Fruit fly (Drosophila melanogaster) whole organism, pupa: ENCODE data around the gene CG7296.

ENCODE experiments used
- CG10348 ChIP-seq: fragments of 200-800 bp; sonication (Bioruptor generic); IDR thresholded peaks from 2 replicates; pipeline ENCODE4 v1.3.6; 2022; ENCODE audit warnings: missing biosample characterization, missing genetic modification characterization
- CG13204 ChIP-seq: fragments of 200-800 bp; sonication (Bioruptor generic); optimal IDR thresholded peaks from 2 replicates; lab custom pipeline; 2018; ENCODE audit warnings: missing biosample characterization, mild to moderate bottlenecking, missing genetic modification characterization, moderate library complexity
- CG15710 ChIP-seq: fragments of 200-800 bp; sonication (Bioruptor generic); optimal IDR thresholded peaks from 2 replicates; lab custom pipeline; 2018; ENCODE audit warnings: missing biosample characterization, mild to moderate bottlenecking, missing genetic modification characterization, moderate library complexity
- CG17806 ChIP-seq: fragments of 200-800 bp; sonication (Bioruptor generic); optimal IDR thresholded peaks from 2 replicates; lab custom pipeline; 2018; ENCODE audit warnings: missing biosample characterization, mild to moderate bottlenecking, missing genetic modification characterization, moderate library complexity
- CG32121 ChIP-seq: fragments of 200-800 bp; sonication (Bioruptor generic); IDR thresholded peaks from 2 replicates; pipeline ENCODE4 v1.3.6; 2022; ENCODE audit warnings: missing biosample characterization, missing genetic modification characterization
- CG8159 ChIP-seq: fragments of 200-800 bp; sonication (Bioruptor generic); optimal IDR thresholded peaks from 3 replicates; lab custom pipeline; 2018; ENCODE audit warnings: missing biosample characterization, mild to moderate bottlenecking, missing genetic modification characterization, moderate library complexity
- CG9948 ChIP-seq: fragments of 200-800 bp; sonication (Bioruptor generic); optimal IDR thresholded peaks from 2 replicates; lab custom pipeline; 2018; ENCODE audit warnings: missing biosample characterization, mild to moderate bottlenecking, missing genetic modification characterization, moderate library complexity
- D1 ChIP-seq: fragments of 200-800 bp; sonication (Bioruptor generic); optimal IDR thresholded peaks from 2 replicates; lab custom pipeline; 2018; ENCODE audit warnings: missing biosample characterization, mild to moderate bottlenecking, missing genetic modification characterization, moderate library complexity
- EcR ChIP-seq: fragments of 200-800 bp; sonication (Bioruptor generic); optimal IDR thresholded peaks from 3 replicates; lab custom pipeline; 2019; ENCODE audit warnings: missing biosample characterization, missing genetic modification characterization, mild to moderate bottlenecking, moderate library complexity, missing genetic modification reagents
- Ets98B ChIP-seq: fragments of 200-800 bp; sonication (Bioruptor generic); IDR thresholded peaks from 2 replicates; pipeline ENCODE4 v1.3.6; 2022; ENCODE audit warnings: missing biosample characterization, missing genetic modification characterization
- Pif1A ChIP-seq: fragments of 200-800 bp; sonication (Bioruptor generic); optimal IDR thresholded peaks from 3 replicates; lab custom pipeline; 2016; ENCODE audit warnings: missing biosample characterization, missing genetic modification characterization
- Snoo ChIP-seq: fragments of 200-800 bp; sonication (Bioruptor generic); optimal IDR thresholded peaks from 3 replicates; lab custom pipeline; 2017; ENCODE audit warnings: missing biosample characterization, mild to moderate bottlenecking, missing genetic modification characterization, inconsistent platforms
- gl ChIP-seq: fragments of 200-800 bp; sonication (Bioruptor generic); optimal IDR thresholded peaks from 2 replicates; lab custom pipeline; 2018; ENCODE audit warnings: missing biosample characterization, mild to moderate bottlenecking, missing genetic modification characterization

dm6 chr2L:10671530-10671929 lies 15.3 kb downstream of the CG7296 start:
- peak; percentile 49 for TF ChIP-seq D1
- TF ChIP-seq CG10348, result no peak
- TF ChIP-seq CG13204 (GFP tag; lab: Kevin White, UChicago), result no peak
- TF ChIP-seq CG9948 (tag; lab: Kevin White, UChicago), result no peak
- TF ChIP-seq CG15710, result no peak
- no peak for TF ChIP-seq Pif1A
- no peak for TF ChIP-seq gl (tag; lab: Kevin White, UChicago)
- no peak for TF ChIP-seq CG32121
- no peak for TF ChIP-seq CG8159 (tag; lab: Kevin White, UChicago)
- TF ChIP-seq CG17806, result no peak
- TF ChIP-seq EcR, result no peak
- no peak for TF ChIP-seq Ets98B
- TF ChIP-seq Snoo (tag; lab: Kevin White, UChicago), result no peak
